Worm (Caenorhabditis elegans) whole organism, L4/young adult: Measurements from ENCODE around the gene F35D2.3.

Experiments used
- W03F9.2 ChIP-seq: fragments of 150-350 bp; optimal IDR thresholded peaks from 2 replicates; lab custom pipeline; 2014; ENCODE audit warnings: missing biosample characterization, missing genetic modification characterization
- him-1 ChIP-seq: sonication (generic microtip); optimal IDR thresholded peaks from 2 replicates; lab custom pipeline; 2016; ENCODE audit warnings: missing genotype, missing genetic modification reagents, missing genetic modification characterization, missing compliant biosample characterization

DNA sequence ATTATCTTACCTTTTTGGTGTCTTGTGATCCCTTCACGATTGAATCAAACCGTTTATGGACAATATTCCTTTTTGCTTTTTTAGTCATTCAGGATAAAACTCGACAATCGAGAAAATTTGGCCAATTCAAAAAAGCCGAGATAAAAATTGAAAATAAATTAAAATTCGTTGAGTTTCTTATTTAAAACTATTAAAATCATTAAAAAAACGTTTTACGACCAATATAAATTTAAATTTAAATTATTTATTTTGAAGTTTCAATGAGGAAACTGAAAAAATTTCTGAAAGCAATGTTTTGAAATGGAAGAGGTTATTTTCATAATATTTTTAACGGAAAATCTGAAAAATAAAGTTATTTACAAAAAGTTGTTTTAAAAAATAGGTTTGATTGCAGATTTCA, 47.1 kb upstream of the F35D2.3 start, which contains the start of gene ZK1290.15:
- TF ChIP-seq him-1 (tag; lab: Kevin White, UChicago) (no peak), W03F9.2 (no peak)
